Worm (Caenorhabditis elegans): ENCODE measurements around the gene T19H12.15.

T19H12.15 gene

DNA sequence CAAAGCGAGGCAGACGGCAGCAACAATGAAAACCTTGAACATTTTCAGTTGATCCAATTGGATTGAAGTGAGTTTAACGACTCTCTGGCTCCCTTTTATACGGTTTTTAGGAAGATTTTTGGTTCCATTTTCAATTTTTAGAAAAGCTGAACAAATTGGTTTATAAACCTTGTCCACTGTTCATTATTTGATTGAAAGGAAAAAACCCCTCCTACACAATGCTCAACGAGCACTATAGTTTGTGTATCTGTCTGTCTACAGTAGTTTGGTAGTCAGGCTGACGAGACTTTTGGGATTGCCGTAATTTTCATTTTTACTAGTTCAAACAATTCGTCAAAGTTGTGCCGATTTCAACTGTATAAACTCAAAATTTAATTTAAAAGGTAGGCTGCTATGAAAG, at the start of gene T19H12.15:
Gene T19H12.15 (minus strand): TSS at position 101 of the 400 bp plus-strand sequence.
- TF ChIP-seq ztf-29 (GFP tag; IDR thresholded peaks at IDR 0.05), result no peak
- TF ChIP-seq klf-2 (GFP tag; conservative IDR thresholded peaks at IDR 0.05), result no peak
- no peak for TF ChIP-seq med-1 (GFP tag; optimal IDR thresholded peaks at IDR 0.05; ENCODE audit: insufficient read depth)
- no peak for TF ChIP-seq flt-1 (GFP tag; IDR thresholded peaks at IDR 0.05)
- TF ChIP-seq ref-1 (GFP tag; conservative IDR thresholded peaks at IDR 0.05), result no peak
- TF ChIP-seq tab-1 (GFP tag; IDR thresholded peaks at IDR 0.05), result no peak
- TF ChIP-seq ztf-23 (GFP tag; IDR thresholded peaks at IDR 0.05), result no peak

DNA sequence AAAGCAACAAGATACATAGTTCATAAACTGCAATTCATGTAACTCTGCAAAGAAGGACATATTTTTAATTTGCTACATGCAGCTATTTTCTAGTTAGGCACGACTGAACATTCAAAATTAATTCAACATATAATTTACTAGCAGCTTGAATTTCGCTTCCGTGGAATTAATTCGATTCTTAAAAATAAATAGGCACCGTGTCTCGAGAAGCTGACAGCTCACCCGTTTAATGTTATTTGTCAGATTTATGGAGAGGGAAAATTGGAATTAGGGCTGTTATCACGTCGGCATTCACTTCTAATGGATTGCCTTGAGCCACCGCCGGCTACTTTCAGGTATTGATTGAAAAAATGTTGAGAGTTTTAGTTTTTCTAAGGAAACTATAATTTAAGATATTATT, 47.2 kb upstream of the T19H12.15 start, which contains the start of gene srh-21:
Gene srh-21 (plus strand): TSS at position 301 of the 400 bp plus-strand sequence.
- no peak for TF ChIP-seq med-1 (GFP tag; optimal IDR thresholded peaks at IDR 0.05; ENCODE audit: insufficient read depth)
- no peak for TF ChIP-seq T22C8.4 (GFP tag; IDR thresholded peaks at IDR 0.05)
- TF ChIP-seq ztf-23 (GFP tag; IDR thresholded peaks at IDR 0.05), result no peak
- TF ChIP-seq cog-1 (tag; optimal IDR thresholded peaks at IDR 0.05), result no peak

DNA sequence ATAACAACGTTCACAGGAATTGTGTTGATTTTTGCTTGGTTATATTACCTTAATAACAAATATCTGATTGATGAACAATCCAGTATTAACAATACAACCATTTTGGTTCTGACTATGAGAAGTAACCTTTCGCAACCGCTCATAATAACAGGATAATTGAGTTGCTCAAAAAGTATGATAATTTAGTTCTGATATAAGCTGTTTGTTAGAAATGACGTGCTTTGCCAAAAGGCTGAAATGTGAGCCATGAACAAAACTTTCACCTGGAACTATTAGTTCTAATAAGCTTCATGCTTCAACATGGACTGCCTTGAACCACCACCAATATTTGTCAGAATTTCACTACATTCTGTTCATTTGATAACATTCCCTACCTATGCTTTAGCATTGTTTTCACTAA, 45.5 kb upstream of the T19H12.15 start, which contains the start of gene srh-20:
Gene srh-20 (plus strand): TSS at position 301 of the 400 bp plus-strand sequence.
- TF ChIP-seq cog-1 (tag; optimal IDR thresholded peaks at IDR 0.05) (no peak), med-1 (GFP tag; optimal IDR thresholded peaks at IDR 0.05; ENCODE audit: insufficient read depth) (no peak), klf-2 (GFP tag; conservative IDR thresholded peaks at IDR 0.05) (no peak)

DNA sequence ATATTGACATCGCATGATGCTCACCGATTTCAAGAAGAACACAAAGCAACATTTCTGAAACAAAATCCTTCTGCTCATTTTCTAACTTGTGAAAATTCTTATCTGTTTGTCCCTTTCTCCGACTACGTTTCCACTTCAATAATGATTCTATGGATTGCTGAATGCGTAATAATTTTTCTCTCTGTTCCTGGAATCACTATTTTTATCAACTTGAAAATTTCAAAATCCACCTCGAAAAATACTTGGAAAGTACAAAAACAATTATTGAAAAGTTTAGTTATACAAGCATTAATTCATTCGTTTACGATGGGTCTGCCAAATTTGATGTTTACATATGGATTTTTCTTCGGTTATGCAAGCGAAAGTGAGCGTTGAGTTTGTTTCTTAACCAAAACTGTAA, 42.9 kb upstream of the T19H12.15 start, which contains the start of gene srh-22:
Gene srh-22 (plus strand): TSS at position 301 of the 400 bp plus-strand sequence.
- TF ChIP-seq med-1 (GFP tag; optimal IDR thresholded peaks at IDR 0.05; ENCODE audit: insufficient read depth) (no peak), ztf-23 (GFP tag; IDR thresholded peaks at IDR 0.05) (no peak), tab-1 (GFP tag; IDR thresholded peaks at IDR 0.05) (no peak), flt-1 (GFP tag; IDR thresholded peaks at IDR 0.05) (no peak), klf-2 (GFP tag; conservative IDR thresholded peaks at IDR 0.05) (no peak), T22C8.4 (GFP tag; IDR thresholded peaks at IDR 0.05) (no peak), ztf-29 (GFP tag; IDR thresholded peaks at IDR 0.05) (no peak), cog-1 (tag; optimal IDR thresholded peaks at IDR 0.05) (no peak)

DNA sequence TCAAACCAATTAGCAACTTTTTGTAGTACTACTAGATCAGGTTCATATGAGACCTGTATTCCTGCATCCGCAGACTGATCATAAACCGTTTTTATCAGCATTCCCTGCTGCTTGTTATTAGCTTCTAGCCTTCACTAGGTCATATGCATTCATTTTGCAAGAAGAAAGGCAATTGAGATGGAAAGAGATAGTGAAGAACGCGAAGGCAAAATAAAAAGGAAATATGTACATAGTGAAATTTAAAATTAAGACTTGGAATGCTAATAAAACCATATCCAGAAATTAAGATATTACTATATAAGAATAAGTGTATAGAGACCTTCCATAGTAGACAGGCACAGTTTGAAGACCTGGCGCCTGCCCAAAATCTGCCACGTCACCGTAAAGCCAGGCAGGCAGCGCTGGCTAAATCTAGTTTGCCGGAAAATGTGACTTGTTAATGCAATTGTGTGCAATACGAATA, 41.6 kb upstream of the T19H12.15 start, which contains the start of the genes C02E7.8 and srh-23:
Gene C02E7.8 (minus strand): TSS at position 101 of the 463 bp plus-strand sequence.
Gene srh-23 (plus strand): TSS at position 413 of the 463 bp plus-strand sequence.
- TF ChIP-seq klf-2 (GFP tag; conservative IDR thresholded peaks at IDR 0.05) (no peak), ref-1 (GFP tag; conservative IDR thresholded peaks at IDR 0.05) (no peak), ztf-23 (GFP tag; IDR thresholded peaks at IDR 0.05) (no peak), ztf-29 (GFP tag; IDR thresholded peaks at IDR 0.05) (no peak), T22C8.4 (GFP tag; IDR thresholded peaks at IDR 0.05) (no peak), flt-1 (GFP tag; IDR thresholded peaks at IDR 0.05) (no peak), med-1 (GFP tag; optimal IDR thresholded peaks at IDR 0.05; ENCODE audit: insufficient read depth) (no peak), tab-1 (GFP tag; IDR thresholded peaks at IDR 0.05) (no peak), cog-1 (tag; optimal IDR thresholded peaks at IDR 0.05) (no peak)

DNA sequence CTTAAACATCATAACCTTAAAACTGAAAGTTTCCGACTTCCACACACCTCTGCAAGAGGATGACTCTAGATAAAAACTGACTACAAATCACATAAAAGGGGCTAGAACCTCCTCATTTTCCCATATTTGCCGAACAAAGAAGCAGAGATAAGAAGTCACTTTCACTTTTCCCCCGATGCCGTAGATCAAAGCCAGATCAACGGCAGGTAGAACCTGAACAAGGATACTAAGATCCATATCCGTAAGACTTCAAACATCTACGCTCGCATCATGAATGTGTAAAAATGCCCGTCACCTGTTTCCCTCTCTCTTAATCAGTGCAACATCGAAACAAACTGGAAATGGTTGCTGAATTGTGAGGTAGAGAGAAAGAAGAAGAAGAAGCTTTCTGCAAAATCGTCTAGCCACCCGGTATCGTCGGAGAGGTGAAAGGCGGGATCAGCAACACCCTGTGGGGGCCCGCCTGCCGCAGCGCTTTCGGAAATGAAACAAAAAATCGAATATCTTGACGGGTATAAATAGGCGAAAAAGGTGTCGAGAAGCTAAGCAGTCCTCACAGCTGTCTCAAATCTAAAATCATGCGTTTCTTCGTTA, 39.6 kb upstream of the T19H12.15 start, which contains the start of gene C02E7.6:
Gene C02E7.6 (plus strand): TSS at position 544 of the 594 bp plus-strand sequence.
- TF ChIP-seq ztf-23 (GFP tag; IDR thresholded peaks at IDR 0.05), result no peak
- no peak for TF ChIP-seq flt-1 (GFP tag; IDR thresholded peaks at IDR 0.05)
- no peak; the same call in 1 of the 2 replicates for TF ChIP-seq klf-2 (GFP tag; conservative IDR thresholded peaks at IDR 0.05)
- TF ChIP-seq ztf-29 (GFP tag; IDR thresholded peaks at IDR 0.05), result no peak
- no peak for TF ChIP-seq cog-1 (tag; optimal IDR thresholded peaks at IDR 0.05)
- no peak for TF ChIP-seq ref-1 (GFP tag; conservative IDR thresholded peaks at IDR 0.05)
- no peak for TF ChIP-seq med-1 (GFP tag; optimal IDR thresholded peaks at IDR 0.05; ENCODE audit: insufficient read depth)
- no peak for TF ChIP-seq T22C8.4 (GFP tag; IDR thresholded peaks at IDR 0.05)
- TF ChIP-seq tab-1 (GFP tag; IDR thresholded peaks at IDR 0.05), result no peak

DNA sequence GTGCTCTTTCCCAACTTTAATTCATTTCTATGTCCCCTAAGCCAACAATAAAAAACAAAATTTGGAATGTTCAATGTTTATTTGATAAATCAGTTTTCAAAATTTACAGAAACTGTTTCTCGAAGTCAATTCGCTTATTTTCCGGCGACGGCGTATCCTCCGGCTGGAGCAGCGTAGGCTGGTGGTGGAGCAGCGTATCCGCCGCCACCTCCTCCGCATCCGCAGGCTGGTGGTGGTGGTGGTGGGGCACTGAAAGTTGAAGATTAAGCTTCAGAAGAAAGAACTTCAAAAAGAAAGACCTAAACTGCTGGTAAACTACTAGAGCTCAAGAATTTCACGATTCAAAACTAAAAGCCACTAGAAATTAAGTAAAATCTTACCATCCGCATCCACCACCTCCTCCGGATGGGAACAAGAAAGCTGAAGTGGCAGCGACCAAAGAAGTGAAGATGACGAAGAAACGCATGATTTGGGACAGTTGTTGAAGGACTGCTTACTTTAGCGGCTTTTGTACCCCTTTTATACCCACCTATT, 39.0 kb upstream of the T19H12.15 start, which contains the start of gene C02E7.7:
Gene C02E7.7 (minus strand): TSS at position 484 of the 534 bp plus-strand sequence.
- no peak for TF ChIP-seq cog-1 (tag; optimal IDR thresholded peaks at IDR 0.05)
- TF ChIP-seq ztf-23 (GFP tag; IDR thresholded peaks at IDR 0.05), result no peak
- no peak for TF ChIP-seq ref-1 (GFP tag; conservative IDR thresholded peaks at IDR 0.05)
- TF ChIP-seq med-1 (GFP tag; optimal IDR thresholded peaks at IDR 0.05; ENCODE audit: insufficient read depth), result no peak
- no peak for TF ChIP-seq T22C8.4 (GFP tag; IDR thresholded peaks at IDR 0.05)
- no peak for TF ChIP-seq flt-1 (GFP tag; IDR thresholded peaks at IDR 0.05)
- TF ChIP-seq klf-2 (GFP tag; conservative IDR thresholded peaks at IDR 0.05), result no peak; the same call in 1 of the 2 replicates
- no peak for TF ChIP-seq ztf-29 (GFP tag; IDR thresholded peaks at IDR 0.05)
- no peak for TF ChIP-seq tab-1 (GFP tag; IDR thresholded peaks at IDR 0.05)

DNA sequence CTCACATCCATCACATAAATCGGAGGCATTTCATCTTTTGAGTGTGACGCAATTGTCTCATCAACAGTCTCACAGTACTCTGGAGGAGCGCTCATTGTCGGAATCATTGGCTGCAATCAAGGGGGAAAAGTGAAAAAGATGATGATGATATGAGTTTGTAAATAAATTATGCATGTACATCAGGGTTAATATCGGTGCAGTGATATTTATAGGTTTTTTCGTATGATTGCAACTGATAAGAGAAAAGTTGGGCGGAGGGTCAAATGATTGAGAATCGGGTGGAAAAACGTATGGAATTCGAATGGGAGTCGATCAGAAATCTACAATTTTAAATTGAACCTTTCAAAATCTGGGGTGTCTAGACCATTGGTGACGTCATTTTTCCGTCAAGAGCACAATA, 35.7 kb upstream of the T19H12.15 start, which contains the start of gene H23N18.6:
Gene H23N18.6 (minus strand): TSS at position 201 of the 400 bp plus-strand sequence.
- TF ChIP-seq flt-1 (GFP tag; IDR thresholded peaks at IDR 0.05) (no peak), klf-2 (GFP tag; conservative IDR thresholded peaks at IDR 0.05) (no peak), ztf-29 (GFP tag; IDR thresholded peaks at IDR 0.05) (no peak), cog-1 (tag; optimal IDR thresholded peaks at IDR 0.05) (no peak), med-1 (GFP tag; optimal IDR thresholded peaks at IDR 0.05; ENCODE audit: insufficient read depth) (no peak), tab-1 (GFP tag; IDR thresholded peaks at IDR 0.05) (no peak)

DNA sequence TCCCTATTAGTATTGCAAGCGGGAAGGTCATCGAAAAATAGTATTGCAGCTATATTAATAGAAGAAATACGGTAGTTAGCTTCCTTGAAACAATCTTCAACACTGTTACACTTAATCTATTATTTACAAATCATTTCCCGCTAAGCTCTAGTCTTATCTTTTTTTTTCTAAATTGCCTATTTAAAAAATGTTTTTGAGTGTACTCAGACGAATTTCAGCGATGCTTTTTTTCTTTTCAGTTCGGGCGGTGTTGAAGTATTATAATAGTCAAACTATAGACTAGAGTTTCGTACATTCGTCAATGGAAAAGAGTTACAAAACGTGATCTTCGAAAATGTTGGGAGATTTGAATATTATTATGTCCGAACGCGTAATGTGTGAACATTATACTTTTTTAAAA, 34.7 kb upstream of the T19H12.15 start:
- no peak for TF ChIP-seq cog-1 (tag; optimal IDR thresholded peaks at IDR 0.05)
- TF ChIP-seq klf-2 (GFP tag; conservative IDR thresholded peaks at IDR 0.05), result no peak
- TF ChIP-seq med-1 (GFP tag; optimal IDR thresholded peaks at IDR 0.05; ENCODE audit: insufficient read depth), result no peak
- no peak for TF ChIP-seq flt-1 (GFP tag; IDR thresholded peaks at IDR 0.05)
- TF ChIP-seq T22C8.4 (GFP tag; IDR thresholded peaks at IDR 0.05), result no peak
- TF ChIP-seq ref-1 (GFP tag; conservative IDR thresholded peaks at IDR 0.05), result no peak
- no peak for TF ChIP-seq ztf-23 (GFP tag; IDR thresholded peaks at IDR 0.05)
- no peak for TF ChIP-seq ztf-29 (GFP tag; IDR thresholded peaks at IDR 0.05)
- TF ChIP-seq tab-1 (GFP tag; IDR thresholded peaks at IDR 0.05), result no peak

Data from whole organism, midembryonic.